Worm (Caenorhabditis elegans) whole organism, L1 larva: Measurements from ENCODE around the gene asah-2.

ENCODE experiments used
- elt-3 ChIP-seq, 6 experiments: fragments of 150-350 bp in 1 of 6; sonication (generic microtip); optimal IDR thresholded peaks; 2 replicates each; lab custom pipeline; 2017 to 2018; ENCODE audit warnings: missing biosample characterization in 6 of 6, missing genetic modification characterization in 6 of 6, inconsistent platforms in 1 of 6
- fkh-10 ChIP-seq: sonication (generic microtip); optimal IDR thresholded peaks from 2 replicates; lab custom pipeline; 2017; ENCODE audit warnings: missing biosample characterization, missing genetic modification reagents, missing genetic modification characterization
- lin-13 ChIP-seq: fragments of 150-350 bp; optimal IDR thresholded peaks from 2 replicates; lab custom pipeline; 2014; ENCODE audit warnings: missing biosample characterization, missing genetic modification reagents, missing genetic modification characterization
- lin-35 ChIP-seq, 2 experiments: fragments of 150-350 bp; optimal IDR thresholded peaks; 2 replicates each; lab custom pipeline; 2014; ENCODE audit warnings: missing biosample characterization in 2 of 2, missing genetic modification characterization in 2 of 2, missing genetic modification reagents in 2 of 2
- nhr-28 ChIP-seq: fragments of 150-350 bp; optimal IDR thresholded peaks from 2 replicates; lab custom pipeline; 2014; ENCODE audit warnings: missing biosample characterization, missing genetic modification characterization
- pqm-1 ChIP-seq: sonication (generic microtip); optimal IDR thresholded peaks from 3 replicates; lab custom pipeline; 2017; ENCODE audit warnings: missing biosample characterization, missing genetic modification characterization
- tbx-2 ChIP-seq: sonication (generic microtip); optimal IDR thresholded peaks from 2 replicates; lab custom pipeline; 2016; ENCODE audit warnings: missing genetic modification characterization, missing compliant biosample characterization
- unc-62 ChIP-seq: fragments of 150-350 bp; optimal IDR thresholded peaks from 2 replicates; lab custom pipeline; 2014; ENCODE audit warnings: missing biosample characterization, missing genetic modification reagents, missing genetic modification characterization
- zag-1 ChIP-seq: fragments of 150-350 bp; optimal IDR thresholded peaks from 2 replicates; lab custom pipeline; 2014; ENCODE audit warnings: missing biosample characterization, missing genetic modification characterization

DNA sequence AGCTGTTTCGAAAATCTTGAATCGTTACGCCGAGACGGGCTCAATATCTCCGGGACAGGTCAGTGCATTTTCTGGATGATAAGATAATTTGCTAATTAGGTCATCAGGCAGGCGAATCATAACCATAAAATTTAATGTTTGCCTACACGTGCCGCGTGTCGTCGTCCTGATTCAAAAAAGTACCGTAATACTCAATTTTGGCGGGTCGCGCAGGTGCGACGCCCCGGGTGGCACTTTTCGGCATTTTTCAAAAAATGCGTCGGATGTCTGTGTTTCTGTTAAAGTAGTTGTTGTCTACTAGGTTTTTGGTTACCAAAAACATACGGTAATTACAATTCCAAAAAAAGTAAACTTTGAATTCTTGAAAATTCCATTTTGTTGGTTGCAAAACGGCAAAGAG is 8.1 kb downstream of the asah-2 start:
- no peak for TF ChIP-seq zag-1
- no peak for TF ChIP-seq tbx-2
- no peak for TF ChIP-seq lin-13 (GFP tag; lab: Kevin White, UChicago)
- TF ChIP-seq elt-3 (tag; optimal IDR thresholded peaks at IDR 0.05; lab: Kevin White, UChicago), result no peak
- TF ChIP-seq fkh-10 (GFP tag; lab: Kevin White, UChicago), result no peak
- TF ChIP-seq pqm-1, result no peak
- no peak for TF ChIP-seq nhr-28 (tag; lab: Kevin White, UChicago)
- no peak for TF ChIP-seq lin-35 (GFP tag; optimal IDR thresholded peaks at IDR 0.05; lab: Kevin White, UChicago)
- no peak for TF ChIP-seq unc-62 (GFP tag; lab: Kevin White, UChicago)
